Worm (Caenorhabditis elegans): ENCODE results near the gene ZK616.8.

The ZK616.8 gene

ce11 chrIV:5438705-5439104 lies 26.7 kb upstream of the ZK616.8 start, which contains the start of gene mgl-3:
TSS of gene mgl-3 (plus strand) at chrIV:5439005.
- no peak for TF ChIP-seq C17E4.6 (GFP tag; IDR thresholded peaks at IDR 0.05)
- TF ChIP-seq F57A8.1 (GFP tag; optimal IDR thresholded peaks at IDR 0.05): no peak
- TF ChIP-seq fkh-3 (tag; optimal IDR thresholded peaks at IDR 0.05): no peak
- TF ChIP-seq hrde-1 (tag; optimal IDR thresholded peaks at IDR 0.05; ENCODE audit: borderline replicate concordance): no peak
- TF ChIP-seq rpc-1 (optimal IDR thresholded peaks at IDR 0.05): no peak
- no peak for TF ChIP-seq rpc-1 (tag; optimal IDR thresholded peaks at IDR 0.05)
- TF ChIP-seq mcd-1 (GFP tag; IDR thresholded peaks at IDR 0.05): no peak
- TF ChIP-seq F33H1.4 (GFP tag; IDR thresholded peaks at IDR 0.05): no peak
- TF ChIP-seq Y56A3A.18 (GFP tag; IDR thresholded peaks at IDR 0.05): no peak
- no peak for TF ChIP-seq ztf-18 (tag; optimal IDR thresholded peaks at IDR 0.05)
- no peak for TF ChIP-seq mes-4 (tag; optimal IDR thresholded peaks at IDR 0.05)

DNA sequence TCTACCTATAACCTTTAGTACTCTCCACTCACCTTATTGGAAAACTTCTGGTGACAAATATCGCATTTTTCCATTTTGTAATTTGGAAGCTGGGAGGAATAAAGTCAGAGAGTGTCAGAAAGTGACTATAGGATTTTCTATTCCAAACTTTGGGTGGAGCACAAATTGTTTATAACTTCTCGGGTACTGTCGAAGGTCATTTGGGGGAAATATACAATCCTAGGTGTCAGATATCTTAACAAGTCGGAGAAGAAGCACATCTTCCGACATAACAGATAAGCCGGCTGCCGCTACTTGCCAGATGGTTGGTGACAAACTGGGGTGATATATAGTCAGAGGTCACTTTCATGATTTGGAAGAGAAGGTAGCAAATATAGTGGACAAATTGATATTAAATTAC lies 7.1 kb upstream of the ZK616.8 start, which contains the start of gene ehn-3:
Gene ehn-3 (minus strand): TSS at position 101 of the 400 bp plus-strand sequence.
- TF ChIP-seq sea-2 (GFP tag; IDR thresholded peaks at IDR 0.05) (no peak), ztf-25 (GFP tag; IDR thresholded peaks at IDR 0.05) (no peak), lag-1 (GFP tag; IDR thresholded peaks at IDR 0.05) (no peak), C06A6.2 (GFP tag; conservative IDR thresholded peaks at IDR 0.05) (no peak), let-526 (GFP tag; IDR thresholded peaks at IDR 0.05) (no peak), hmg-1.2 (GFP tag; IDR thresholded peaks at IDR 0.05) (no peak), nhr-27 (tag; optimal IDR thresholded peaks at IDR 0.05) (no peak), Y53F4B.3 (GFP tag; IDR thresholded peaks at IDR 0.05) (no peak), F49E8.2 (tag; optimal IDR thresholded peaks at IDR 0.05; ENCODE audit: insufficient read depth) (no peak), die-1 (tag; optimal IDR thresholded peaks at IDR 0.05) (no peak), repo-1 (tag; optimal IDR thresholded peaks at IDR 0.05) (no peak), T26A5.8 (tag; optimal IDR thresholded peaks at IDR 0.05) (no peak), ztf-6 (GFP tag; IDR thresholded peaks at IDR 0.05) (no peak), nfya-1 (tag; optimal IDR thresholded peaks at IDR 0.05; ENCODE audit: borderline replicate concordance, insufficient read depth) (no peak), zfh-2 (GFP tag; conservative IDR thresholded peaks at IDR 0.05) (no peak)

DNA sequence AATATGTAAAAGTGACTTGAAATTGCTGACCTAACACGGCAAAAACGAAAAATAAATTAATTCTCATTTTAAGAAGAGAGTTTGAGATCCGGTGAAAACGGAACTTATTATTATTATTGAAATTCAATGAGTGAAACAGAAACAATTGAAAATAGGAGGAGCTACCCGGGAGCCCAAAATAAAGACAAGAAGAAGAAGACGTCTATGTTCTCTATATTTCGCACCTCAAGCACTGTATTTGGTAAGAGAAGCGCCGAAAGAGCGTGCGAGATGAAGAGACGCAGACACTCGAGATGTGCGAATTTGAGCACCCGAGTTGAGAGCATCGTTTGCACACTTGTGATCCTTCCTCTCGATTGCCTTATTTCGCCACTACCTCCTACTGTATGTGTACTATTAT lies 3.7 kb upstream of the ZK616.8 start, which contains the start of gene spp-7:
Gene spp-7 (minus strand): TSS at position 101 of the 400 bp plus-strand sequence.
- TF ChIP-seq F55B11.4 (tag; optimal IDR thresholded peaks at IDR 0.05; ENCODE audit: borderline replicate concordance, insufficient read depth) (no peak), egl-18 (GFP tag; IDR thresholded peaks at IDR 0.05) (no peak), hmg-1.2 (GFP tag; IDR thresholded peaks at IDR 0.05) (peak; percentile 64)

DNA sequence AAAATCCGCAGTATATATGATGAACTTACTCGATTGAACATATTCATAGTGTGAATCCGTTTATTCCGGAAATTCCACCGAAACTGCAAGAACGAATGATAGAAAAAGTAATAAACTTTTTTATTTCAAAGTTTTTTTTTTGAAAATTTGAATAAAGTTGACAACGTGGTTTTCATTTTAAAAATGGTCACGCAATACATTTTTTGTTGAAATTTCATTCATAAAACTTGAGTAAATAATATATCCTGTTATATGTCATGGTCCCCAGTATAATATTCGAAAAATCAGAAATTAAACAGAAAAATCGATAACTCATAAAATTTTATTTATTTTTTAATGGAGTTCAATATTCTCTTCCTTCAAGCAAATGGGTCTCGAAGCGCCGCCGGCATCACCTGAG lies 873 bp downstream of the ZK616.8 start, which contains the start of gene ZK616.65:
Gene ZK616.65 (minus strand): TSS at position 101 of the 400 bp plus-strand sequence.
- no peak for TF ChIP-seq F52B5.7 (tag; optimal IDR thresholded peaks at IDR 0.05)
- TF ChIP-seq nhr-90 (tag; optimal IDR thresholded peaks at IDR 0.05): no peak

ce11 chrIV:5409112-5409511 lies 2.9 kb downstream of the ZK616.8 start:
- no peak for TF ChIP-seq Y67H2A.10 (GFP tag; conservative IDR thresholded peaks at IDR 0.05)
- no peak for TF ChIP-seq T07F8.4 (tag; optimal IDR thresholded peaks at IDR 0.05)

DNA sequence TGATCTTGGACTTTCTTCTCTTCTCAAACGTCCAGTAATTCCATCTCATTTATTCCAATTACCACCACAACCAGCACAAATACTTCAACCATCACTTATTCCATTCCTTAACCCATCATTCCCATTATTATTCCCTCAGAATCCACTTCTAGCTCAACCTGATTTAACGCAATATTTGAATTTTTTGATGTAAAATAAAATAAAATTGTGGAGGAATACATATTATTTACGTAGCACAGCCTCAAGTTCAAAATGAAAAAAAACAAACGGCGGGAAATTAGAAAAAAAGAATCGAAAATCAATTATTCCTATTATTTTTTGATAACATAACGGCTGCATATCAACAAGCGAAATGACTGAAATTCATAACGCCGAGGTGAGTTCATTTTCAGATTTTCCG lies 6.6 kb downstream of the ZK616.8 start, which contains the start of gene ZK616.61:
Gene ZK616.61 (plus strand): TSS at position 301 of the 400 bp plus-strand sequence.
- TF ChIP-seq tlf-1 (GFP tag; optimal IDR thresholded peaks at IDR 0.05): no peak
- no peak for TF ChIP-seq Y67H2A.10 (GFP tag; conservative IDR thresholded peaks at IDR 0.05)
- no peak for TF ChIP-seq sdz-38 (tag; optimal IDR thresholded peaks at IDR 0.05)
- TF ChIP-seq aptf-2 (GFP tag; conservative IDR thresholded peaks at IDR 0.05): no peak
- TF ChIP-seq Y53F4B.3 (GFP tag; IDR thresholded peaks at IDR 0.05): no peak
- no peak for TF ChIP-seq madf-3 (GFP tag; IDR thresholded peaks at IDR 0.05)
- TF ChIP-seq nhr-90 (tag; optimal IDR thresholded peaks at IDR 0.05): no peak
- no peak for TF ChIP-seq xnd-1 (tag; optimal IDR thresholded peaks at IDR 0.05)
- no peak for TF ChIP-seq rec-8 (tag; optimal IDR thresholded peaks at IDR 0.05)
- TF ChIP-seq cebp-2 (GFP tag; IDR thresholded peaks at IDR 0.05): no peak
- no peak for TF ChIP-seq ztf-22 (GFP tag; optimal IDR thresholded peaks at IDR 0.05)
- TF ChIP-seq ztf-3 (GFP tag; optimal IDR thresholded peaks at IDR 0.05): no peak
- no peak for TF ChIP-seq Y95B8A.8 (GFP tag; IDR thresholded peaks at IDR 0.05)
